Fruit fly (Drosophila melanogaster) whole organism, adult: ENCODE data around the gene COX7B.

ENCODE experiments used
- CG11617 ChIP-seq: fragments of 200-800 bp; sonication (Bioruptor generic); optimal IDR thresholded peaks from 2 replicates; lab custom pipeline; 2017; ENCODE audit warnings: mild to moderate bottlenecking, missing biosample characterization, missing genetic modification reagents, missing genetic modification characterization
- CG12768 ChIP-seq: fragments of 200-800 bp; sonication (Bioruptor generic); optimal IDR thresholded peaks from 2 replicates; lab custom pipeline; 2017; ENCODE audit warnings: missing biosample characterization, missing genetic modification characterization, mild to moderate bottlenecking, moderate library complexity, missing genetic modification reagents
- CG5204 ChIP-seq: fragments of 200-800 bp; sonication (Bioruptor generic); optimal IDR thresholded peaks from 2 replicates; lab custom pipeline; 2016; ENCODE audit warnings: missing biosample characterization, missing genetic modification characterization
- cnc ChIP-seq, 2 experiments: fragments of >200 bp; optimal IDR thresholded peaks; 2 replicates each; lab custom pipeline; 2017
- ovo ChIP-seq: fragments of 200-800 bp; sonication (Bioruptor generic); optimal IDR thresholded peaks from 2 replicates; lab custom pipeline; 2016; ENCODE audit warnings: missing biosample characterization, missing genetic modification characterization
- pad ChIP-seq: fragments of 200-800 bp; sonication (Bioruptor generic); optimal IDR thresholded peaks from 3 replicates; lab custom pipeline; 2017; ENCODE audit warnings: missing biosample characterization, missing genetic modification characterization, mild to moderate bottlenecking, moderate library complexity, missing genetic modification reagents

DNA sequence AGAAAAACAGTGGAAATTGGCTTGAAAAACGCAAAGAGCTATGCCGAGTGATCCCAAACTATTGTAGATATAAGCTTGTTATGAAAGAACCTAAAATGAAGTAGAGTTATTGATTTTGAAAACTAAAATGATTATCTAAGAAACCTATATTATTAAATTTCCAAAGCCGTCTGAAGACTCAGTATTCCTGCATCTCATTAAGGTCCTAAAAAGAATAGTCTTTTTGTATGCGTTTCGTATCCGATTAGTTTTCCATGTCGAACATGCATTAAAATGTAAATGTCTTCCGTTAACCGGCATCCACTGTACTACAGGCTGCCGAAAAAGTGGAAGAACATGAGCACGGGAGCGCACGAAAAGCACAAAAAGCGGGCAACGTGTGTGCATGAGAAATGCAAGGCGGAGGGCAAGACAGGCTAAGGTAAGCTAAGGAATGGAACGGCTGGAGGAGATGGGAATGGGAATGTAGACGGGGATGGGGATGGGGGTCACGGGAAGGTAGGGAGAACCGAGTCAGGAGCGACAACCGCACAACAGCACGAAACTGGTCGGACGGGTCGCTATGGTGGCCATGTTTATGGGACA, 4.6 kb upstream of the COX7B start:
- TF ChIP-seq CG5204 (GFP tag; lab: Kevin White, UChicago), result no peak
- TF ChIP-seq CG12768 (GFP tag; lab: Kevin White, UChicago), result no peak
- TF ChIP-seq pad, result no peak
- TF ChIP-seq CG11617 (GFP tag; lab: Kevin White, UChicago), result no peak
- no peak for TF ChIP-seq ovo (GFP tag; lab: Kevin White, UChicago)
- TF ChIP-seq cnc (optimal IDR thresholded peaks at IDR 0.05; lab: Kevin White, UChicago), result no peak
